Fruit fly (Drosophila melanogaster) whole organism, pupa: ENCODE results near the gene CG3939.

Experiments
- CG10348 ChIP-seq: fragments of 200-800 bp; sonication (Bioruptor generic); IDR thresholded peaks from 2 replicates; pipeline ENCODE4 v1.3.6; 2022; ENCODE audit warnings: missing biosample characterization, missing genetic modification characterization
- CG12605 ChIP-seq: fragments of 200-800 bp; sonication (Bioruptor generic); IDR thresholded peaks from 2 replicates; pipeline ENCODE4 v1.3.6; 2022; ENCODE audit warnings: missing biosample characterization, missing genetic modification characterization
- CG13204 ChIP-seq: fragments of 200-800 bp; sonication (Bioruptor generic); optimal IDR thresholded peaks from 2 replicates; lab custom pipeline; 2018; ENCODE audit warnings: missing biosample characterization, mild to moderate bottlenecking, missing genetic modification characterization, moderate library complexity
- CG14655 ChIP-seq: fragments of 200-800 bp; sonication (Bioruptor generic); optimal IDR thresholded peaks from 3 replicates; lab custom pipeline; 2017; ENCODE audit warnings: mild to moderate bottlenecking, missing biosample characterization, missing genetic modification reagents, missing genetic modification characterization
- CG15710 ChIP-seq: fragments of 200-800 bp; sonication (Bioruptor generic); optimal IDR thresholded peaks from 2 replicates; lab custom pipeline; 2018; ENCODE audit warnings: missing biosample characterization, mild to moderate bottlenecking, missing genetic modification characterization, moderate library complexity
- CG17806 ChIP-seq: fragments of 200-800 bp; sonication (Bioruptor generic); optimal IDR thresholded peaks from 2 replicates; lab custom pipeline; 2018; ENCODE audit warnings: missing biosample characterization, mild to moderate bottlenecking, missing genetic modification characterization, moderate library complexity
- CG32121 ChIP-seq: fragments of 200-800 bp; sonication (Bioruptor generic); IDR thresholded peaks from 2 replicates; pipeline ENCODE4 v1.3.6; 2022; ENCODE audit warnings: missing biosample characterization, missing genetic modification characterization
- CG34367 ChIP-seq: fragments of 200-800 bp; sonication (Bioruptor generic); optimal IDR thresholded peaks from 2 replicates; lab custom pipeline; 2018; ENCODE audit warnings: missing biosample characterization, mild to moderate bottlenecking, missing genetic modification characterization
- CG4496 ChIP-seq: fragments of 200-800 bp; sonication (Bioruptor generic); IDR thresholded peaks from 3 replicates; pipeline ENCODE4 v1.3.6; 2022; ENCODE audit warnings: missing biosample characterization, missing genetic modification characterization
- CG8159 ChIP-seq: fragments of 200-800 bp; sonication (Bioruptor generic); optimal IDR thresholded peaks from 3 replicates; lab custom pipeline; 2018; ENCODE audit warnings: missing biosample characterization, mild to moderate bottlenecking, missing genetic modification characterization, moderate library complexity
- CG8301 ChIP-seq: fragments of 200-800 bp; sonication (Bioruptor generic); optimal IDR thresholded peaks from 2 replicates; lab custom pipeline; 2018; ENCODE audit warnings: missing biosample characterization, mild to moderate bottlenecking, missing genetic modification characterization
- CG9948 ChIP-seq: fragments of 200-800 bp; sonication (Bioruptor generic); optimal IDR thresholded peaks from 2 replicates; lab custom pipeline; 2018; ENCODE audit warnings: missing biosample characterization, mild to moderate bottlenecking, missing genetic modification characterization, moderate library complexity
- D1 ChIP-seq: fragments of 200-800 bp; sonication (Bioruptor generic); optimal IDR thresholded peaks from 2 replicates; lab custom pipeline; 2018; ENCODE audit warnings: missing biosample characterization, mild to moderate bottlenecking, missing genetic modification characterization, moderate library complexity
- EcR ChIP-seq: fragments of 200-800 bp; sonication (Bioruptor generic); optimal IDR thresholded peaks from 3 replicates; lab custom pipeline; 2019; ENCODE audit warnings: missing biosample characterization, missing genetic modification characterization, mild to moderate bottlenecking, moderate library complexity, missing genetic modification reagents
- Ets98B ChIP-seq: fragments of 200-800 bp; sonication (Bioruptor generic); IDR thresholded peaks from 2 replicates; pipeline ENCODE4 v1.3.6; 2022; ENCODE audit warnings: missing biosample characterization, missing genetic modification characterization
- Pif1A ChIP-seq: fragments of 200-800 bp; sonication (Bioruptor generic); optimal IDR thresholded peaks from 3 replicates; lab custom pipeline; 2016; ENCODE audit warnings: missing biosample characterization, missing genetic modification characterization
- Pif1B ChIP-seq: fragments of 200-800 bp; sonication (Bioruptor generic); optimal IDR thresholded peaks from 3 replicates; lab custom pipeline; 2016; ENCODE audit warnings: missing biosample characterization, missing genetic modification characterization
- Snoo ChIP-seq: fragments of 200-800 bp; sonication (Bioruptor generic); optimal IDR thresholded peaks from 3 replicates; lab custom pipeline; 2017; ENCODE audit warnings: missing biosample characterization, mild to moderate bottlenecking, missing genetic modification characterization, inconsistent platforms
- fd96Ca ChIP-seq: fragments of 200-800 bp; sonication (Bioruptor generic); IDR thresholded peaks from 3 replicates; pipeline ENCODE4 v1.3.6; 2022; ENCODE audit warnings: missing biosample characterization, missing genetic modification characterization
- gl ChIP-seq: fragments of 200-800 bp; sonication (Bioruptor generic); optimal IDR thresholded peaks from 2 replicates; lab custom pipeline; 2018; ENCODE audit warnings: missing biosample characterization, mild to moderate bottlenecking, missing genetic modification characterization
- rn ChIP-seq: fragments of 200-800 bp; sonication (Bioruptor generic); IDR thresholded peaks from 2 replicates; pipeline ENCODE4 v1.3.6; 2022; ENCODE audit warnings: missing biosample characterization, missing genetic modification characterization

CG3939 gene

DNA sequence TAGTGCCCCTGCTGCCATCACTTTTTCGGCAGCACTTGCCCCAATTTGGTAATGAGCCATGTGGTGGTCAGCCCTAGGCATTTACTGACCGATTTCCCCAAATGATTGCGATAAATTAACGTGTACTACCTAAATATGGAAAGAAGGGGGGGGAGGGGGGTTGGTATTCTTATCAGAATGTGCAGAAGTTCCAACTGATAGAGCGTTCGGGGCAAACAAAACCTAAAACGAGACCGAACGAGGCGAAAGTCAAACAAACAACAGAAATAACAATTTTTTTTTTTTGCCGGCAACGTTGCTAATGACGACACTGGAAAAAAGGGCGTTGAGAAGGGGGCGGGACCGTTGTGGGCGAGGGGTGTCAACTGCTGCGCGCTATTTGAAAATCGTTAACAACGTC, 11.7 kb downstream of the CG3939 start:
- no peak for TF ChIP-seq rn (GFP tag; lab: Robert Waterston, UW)
- no peak for TF ChIP-seq Snoo (tag; lab: Kevin White, UChicago)
- TF ChIP-seq CG17806 (tag; lab: Kevin White, UChicago), result no peak
- TF ChIP-seq CG9948, result no peak
- no peak for TF ChIP-seq gl (tag; lab: Kevin White, UChicago)
- TF ChIP-seq CG32121 (GFP tag; lab: Robert Waterston, UW), result no peak
- TF ChIP-seq CG10348, result no peak
- no peak for TF ChIP-seq Pif1B (GFP tag; lab: Kevin White, UChicago)
- TF ChIP-seq, all 21 proteins: peak for 0

DNA sequence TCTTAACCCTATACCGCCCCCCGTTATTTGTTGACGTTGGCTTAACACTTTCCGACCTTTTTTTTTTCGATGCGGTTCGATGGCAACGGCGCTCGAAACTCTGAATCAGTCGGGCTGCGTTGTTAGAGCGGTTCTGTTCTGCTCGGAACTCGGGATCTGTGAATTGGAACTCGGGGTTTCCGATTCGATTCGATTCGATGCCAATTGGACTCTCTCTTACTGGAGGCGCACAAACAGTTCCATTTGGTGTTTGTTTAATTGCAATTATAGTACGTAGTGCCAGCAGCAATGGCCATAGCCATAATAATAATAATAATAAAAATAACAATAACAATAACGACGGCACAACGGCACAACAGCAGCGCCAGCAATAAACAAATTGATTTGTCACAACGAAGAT, 12.8 kb downstream of the CG3939 start:
- TF ChIP-seq CG17806 (tag; lab: Kevin White, UChicago) (no peak), CG8301 (tag; lab: Kevin White, UChicago) (no peak), CG32121 (GFP tag; lab: Robert Waterston, UW) (no peak), fd96Ca (GFP tag; lab: Robert Waterston, UW) (no peak), Ets98B (GFP tag; lab: Robert Waterston, UW) (no peak), CG15710 (no peak), CG13204 (GFP tag; lab: Kevin White, UChicago) (no peak), Snoo (tag; lab: Kevin White, UChicago) (no peak), EcR (GFP tag; lab: Kevin White, UChicago) (no peak), rn (GFP tag; lab: Robert Waterston, UW) (no peak), CG34367 (tag; lab: Kevin White, UChicago) (no peak), D1 (tag; lab: Kevin White, UChicago) (no peak), CG10348 (no peak), CG14655 (no peak), Pif1A (GFP tag; lab: Kevin White, UChicago) (no peak), CG4496 (GFP tag; lab: Robert Waterston, UW) (no peak), gl (tag; lab: Kevin White, UChicago) (no peak), Pif1B (GFP tag; lab: Kevin White, UChicago) (no peak), CG8159 (no peak)

DNA sequence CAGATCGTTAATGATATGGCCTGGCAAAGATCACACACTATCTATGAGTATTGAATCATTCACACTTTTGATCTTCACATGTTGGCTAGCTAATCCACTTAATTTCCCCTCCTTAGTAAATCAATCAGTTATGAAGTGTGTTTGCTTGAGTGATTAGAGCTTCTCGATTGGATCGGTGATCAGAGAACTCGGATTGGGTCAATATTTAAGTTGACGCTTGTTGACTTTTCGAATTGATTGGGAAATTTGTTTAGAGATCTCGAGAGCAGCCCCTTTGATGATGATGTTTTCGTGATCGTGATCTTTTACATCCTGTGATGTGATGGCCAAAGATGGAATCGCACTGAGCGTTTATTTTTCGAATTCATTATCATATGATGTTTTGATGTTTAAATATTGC, 13.6 kb downstream of the CG3939 start:
- no peak for TF ChIP-seq CG12605 (GFP tag; lab: Robert Waterston, UW)
- no peak for TF ChIP-seq fd96Ca (GFP tag; lab: Robert Waterston, UW)
- no peak for TF ChIP-seq CG14655
- no peak for TF ChIP-seq CG10348
- TF ChIP-seq, all 21 proteins: peak for 0

- no peak for TF ChIP-seq gl (tag; lab: Kevin White, UChicago)
- no peak for TF ChIP-seq fd96Ca (GFP tag; lab: Robert Waterston, UW)
- no peak for TF ChIP-seq CG4496 (GFP tag; lab: Robert Waterston, UW)
- TF ChIP-seq Ets98B (GFP tag; lab: Robert Waterston, UW), result no peak
- TF ChIP-seq CG9948, result no peak
- TF ChIP-seq CG8301 (tag; lab: Kevin White, UChicago), result no peak
- TF ChIP-seq CG34367 (tag; lab: Kevin White, UChicago), result no peak
- TF ChIP-seq rn (GFP tag; lab: Robert Waterston, UW), result no peak
- no peak for TF ChIP-seq Pif1B (GFP tag; lab: Kevin White, UChicago)
- TF ChIP-seq EcR (GFP tag; lab: Kevin White, UChicago), result no peak
- TF ChIP-seq CG13204 (GFP tag; lab: Kevin White, UChicago), result no peak
- TF ChIP-seq CG12605 (GFP tag; lab: Robert Waterston, UW), result no peak
- no peak for TF ChIP-seq CG15710
- TF ChIP-seq CG14655, result no peak
- TF ChIP-seq D1 (tag; lab: Kevin White, UChicago), result no peak
- no peak for TF ChIP-seq Pif1A (GFP tag; lab: Kevin White, UChicago)
- TF ChIP-seq CG10348, result no peak
- TF ChIP-seq CG17806 (tag; lab: Kevin White, UChicago), result no peak
- no peak for TF ChIP-seq CG8159
Observed at dm6 chrX:3189155-3189554, 14.3 kb downstream of the CG3939 start.

dm6 chrX:3189723-3190122, 14.9 kb downstream of the CG3939 start:
- TF ChIP-seq D1 (tag; lab: Kevin White, UChicago) (no peak), CG32121 (GFP tag; lab: Robert Waterston, UW) (peak; percentile 61; the same call in 1 of the 2 replicates), CG13204 (GFP tag; lab: Kevin White, UChicago) (no peak), Snoo (tag; lab: Kevin White, UChicago) (no peak), EcR (GFP tag; lab: Kevin White, UChicago) (no peak), CG17806 (tag; lab: Kevin White, UChicago) (no peak), rn (GFP tag; lab: Robert Waterston, UW) (peak; percentile 64), CG10348 (no peak), CG12605 (GFP tag; lab: Robert Waterston, UW) (peak; percentile 94), CG8301 (tag; lab: Kevin White, UChicago) (peak; percentile 59), CG8159 (no peak), Pif1A (GFP tag; lab: Kevin White, UChicago) (peak; percentile 67), CG4496 (GFP tag; lab: Robert Waterston, UW) (peak; percentile 89), CG15710 (no peak), CG14655 (peak; percentile 73), Ets98B (GFP tag; lab: Robert Waterston, UW) (peak; percentile 87), fd96Ca (GFP tag; lab: Robert Waterston, UW) (peak; percentile 78)
- TF ChIP-seq, all 21 proteins: peak for 9

DNA sequence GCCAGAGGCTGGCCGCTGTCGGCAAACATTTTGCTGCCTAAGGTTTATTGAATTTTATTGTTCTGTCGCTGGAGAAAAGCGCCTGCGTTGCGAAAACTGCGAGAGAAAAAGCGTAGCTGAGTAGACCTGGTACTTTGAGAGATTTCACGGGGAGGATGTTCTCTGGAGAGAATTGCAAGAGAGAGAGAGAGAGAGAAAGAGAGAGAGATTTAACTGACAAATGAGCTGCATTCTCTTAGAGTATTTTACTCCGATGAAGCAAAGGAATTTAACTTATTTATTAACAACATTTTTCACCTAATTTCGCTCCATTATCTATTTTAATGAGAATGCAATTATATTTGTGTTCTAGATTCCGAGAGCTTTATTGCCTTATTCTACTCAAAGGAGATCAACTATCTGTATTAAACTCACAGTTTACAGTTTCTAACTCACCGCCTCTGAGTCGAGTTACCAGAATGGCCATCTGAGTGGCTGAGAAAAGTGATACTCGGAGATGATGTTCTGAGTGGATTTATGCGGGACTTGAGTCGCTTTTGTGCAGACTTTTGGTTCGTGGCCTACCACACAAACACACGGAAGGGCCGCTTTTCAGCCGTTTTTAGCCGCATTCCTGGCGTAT, 16.1 kb downstream of the CG3939 start:
- TF ChIP-seq CG9948, result no peak
- TF ChIP-seq CG10348, result no peak
- no peak for TF ChIP-seq CG13204 (GFP tag; lab: Kevin White, UChicago)
- TF ChIP-seq CG17806 (tag; lab: Kevin White, UChicago), result no peak
- no peak for TF ChIP-seq CG34367 (tag; lab: Kevin White, UChicago)
- no peak for TF ChIP-seq fd96Ca (GFP tag; lab: Robert Waterston, UW)
- no peak for TF ChIP-seq CG4496 (GFP tag; lab: Robert Waterston, UW)
- TF ChIP-seq CG32121 (GFP tag; lab: Robert Waterston, UW), result no peak
